Worm (Caenorhabditis elegans) whole organism, L1 larva: Measurements from ENCODE around the gene W07G4.2.
A peak's percentile ranks its signal among the peaks of the same experiment; 100 is the strongest.

ENCODE experiments used
- Y116A8C.19 ChIP-seq: sonication (generic microtip); optimal IDR thresholded peaks from 2 replicates; lab custom pipeline; 2016; ENCODE audit warnings: missing compliant biosample characterization, missing genetic modification characterization, borderline replicate concordance
- aha-1 ChIP-seq: fragments of 150-350 bp; optimal IDR thresholded peaks from 2 replicates; lab custom pipeline; 2014; ENCODE audit warnings: missing biosample characterization, missing genetic modification characterization
- ama-1 ChIP-seq: fragments of 150-350 bp; optimal IDR thresholded peaks from 2 replicates; lab custom pipeline; 2014
- blmp-1 ChIP-seq: fragments of 150-350 bp; optimal IDR thresholded peaks from 2 replicates; lab custom pipeline; 2014; ENCODE audit warnings: missing biosample characterization, missing genetic modification characterization
- ceh-82 ChIP-seq, 3 experiments: fragments of 150-350 bp in 1 of 3; sonication (generic microtip) in 2 of 3; optimal IDR thresholded peaks; 2 replicates each; lab custom pipeline; 2014 to 2017; ENCODE audit warnings: missing biosample characterization in 3 of 3, missing genetic modification characterization in 3 of 3
- ces-1 ChIP-seq: fragments of 150-350 bp; optimal IDR thresholded peaks from 2 replicates; lab custom pipeline; 2014; ENCODE audit warnings: missing biosample characterization, missing genetic modification reagents, missing genetic modification characterization
- dpl-1 ChIP-seq, 3 experiments: fragments of 150-350 bp in 2 of 3; sonication (generic microtip) in 1 of 3; optimal IDR thresholded peaks; 2 replicates each; lab custom pipeline; 2014 to 2017; ENCODE audit warnings: missing biosample characterization in 3 of 3, missing genetic modification characterization in 3 of 3, missing genetic modification reagents in 3 of 3
- efl-1 ChIP-seq, 4 experiments: fragments of 150-350 bp; optimal IDR thresholded peaks in 3 of 4; peaks in 1 of 4; 1 replicate in 1 of 4; 2 replicates in 3 of 4; lab custom pipeline; 2014; ENCODE audit warnings: missing biosample characterization in 2 of 4, missing genetic modification characterization in 2 of 4, missing genetic modification reagents in 2 of 4
- egl-13 ChIP-seq: sonication (generic microtip); optimal IDR thresholded peaks from 2 replicates; lab custom pipeline; 2016; ENCODE audit warnings: missing genotype, missing genetic modification reagents, missing genetic modification characterization, missing compliant biosample characterization
- elt-2 ChIP-seq: sonication (generic microtip); optimal IDR thresholded peaks from 2 replicates; lab custom pipeline; 2016; ENCODE audit warnings: missing genetic modification characterization, mild to moderate bottlenecking, inconsistent platforms, missing compliant biosample characterization, missing genetic modification reagents
- elt-3 ChIP-seq, 6 experiments: fragments of 150-350 bp in 1 of 6; sonication (generic microtip); optimal IDR thresholded peaks; 2 replicates each; lab custom pipeline; 2017 to 2018; ENCODE audit warnings: missing biosample characterization in 6 of 6, missing genetic modification characterization in 6 of 6, inconsistent platforms in 1 of 6
- fkh-4 ChIP-seq: sonication (generic microtip); optimal IDR thresholded peaks from 2 replicates; lab custom pipeline; 2016; ENCODE audit warnings: missing compliant biosample characterization, missing genetic modification characterization, borderline replicate concordance
- fkh-8 ChIP-seq: sonication (generic microtip); optimal IDR thresholded peaks from 2 replicates; lab custom pipeline; 2016; ENCODE audit warnings: mild to moderate bottlenecking, missing genetic modification characterization, missing compliant biosample characterization
- grh-1 ChIP-seq: fragments of 200-800 bp; sonication (Bioruptor generic); IDR thresholded peaks from 2 replicates; pipeline ENCODE4 v1.3.6; 2022; ENCODE audit warnings: missing genetic modification reagents, missing genetic modification characterization, missing compliant biosample characterization
- hlh-17 ChIP-seq: fragments of 200-800 bp; sonication (Bioruptor generic); optimal IDR thresholded peaks from 2 replicates; lab custom pipeline; 2018; ENCODE audit warnings: missing genetic modification characterization, mild to moderate bottlenecking, missing compliant biosample characterization, moderate library complexity, borderline replicate concordance
- hlh-4 ChIP-seq: sonication (generic microtip); optimal IDR thresholded peaks from 2 replicates; lab custom pipeline; 2016; ENCODE audit warnings: mild to moderate bottlenecking, missing genetic modification characterization, missing compliant biosample characterization
- isw-1 ChIP-seq: fragments of 200-800 bp; sonication (Bioruptor generic); IDR thresholded peaks from 2 replicates; pipeline ENCODE4 v1.3.6; 2022; ENCODE audit warnings: missing genetic modification characterization, missing compliant biosample characterization
- lin-13 ChIP-seq: fragments of 150-350 bp; optimal IDR thresholded peaks from 2 replicates; lab custom pipeline; 2014; ENCODE audit warnings: missing biosample characterization, missing genetic modification reagents, missing genetic modification characterization
- lin-14 ChIP-seq: fragments of 200-800 bp; sonication (Bioruptor generic); optimal IDR thresholded peaks from 2 replicates; lab custom pipeline; 2018; ENCODE audit warnings: mild to moderate bottlenecking, missing genetic modification characterization, moderate library complexity, missing compliant biosample characterization
- lin-35 ChIP-seq, 2 experiments: fragments of 150-350 bp; optimal IDR thresholded peaks; 2 replicates each; lab custom pipeline; 2014; ENCODE audit warnings: missing biosample characterization in 2 of 2, missing genetic modification characterization in 2 of 2, missing genetic modification reagents in 2 of 2
- lin-39 ChIP-seq: fragments of 150-350 bp; optimal IDR thresholded peaks from 2 replicates; lab custom pipeline; 2014; ENCODE audit warnings: missing biosample characterization, missing genetic modification reagents, missing genetic modification characterization
- lsy-2 ChIP-seq, 2 experiments: fragments of 150-350 bp; optimal IDR thresholded peaks; 2 replicates each; lab custom pipeline; 2014; ENCODE audit warnings: missing biosample characterization in 2 of 2, missing genetic modification characterization in 2 of 2
- mdl-1 ChIP-seq, 2 experiments: fragments of 150-350 bp; optimal IDR thresholded peaks; 2 replicates each; lab custom pipeline; 2014 to 2017; ENCODE audit warnings: missing biosample characterization in 2 of 2, missing genetic modification characterization in 2 of 2, inconsistent platforms in 1 of 2
- nhr-12 ChIP-seq: sonication (generic microtip); optimal IDR thresholded peaks from 2 replicates; lab custom pipeline; 2017; ENCODE audit warnings: missing biosample characterization, missing genetic modification characterization
- nhr-19 ChIP-seq: fragments of 200-800 bp; sonication (Bioruptor generic); conservative IDR thresholded peaks from 2 replicates; pipeline ENCODE4 v1.3.6; 2022; ENCODE audit warnings: missing genetic modification characterization, missing compliant biosample characterization
- nhr-20 ChIP-seq: sonication (generic microtip); optimal IDR thresholded peaks from 2 replicates; lab custom pipeline; 2016; ENCODE audit warnings: mild to moderate bottlenecking, missing genetic modification characterization, missing compliant biosample characterization
- nhr-71 ChIP-seq: sonication (generic microtip); optimal IDR thresholded peaks from 2 replicates; lab custom pipeline; 2016; ENCODE audit warnings: mild to moderate bottlenecking, missing genetic modification characterization, moderate library complexity, missing compliant biosample characterization
- nhr-77 ChIP-seq: fragments of 150-350 bp; optimal IDR thresholded peaks from 2 replicates; lab custom pipeline; 2014; ENCODE audit warnings: missing biosample characterization, missing genetic modification characterization
- nhr-85 ChIP-seq: sonication (generic microtip); peaks from one replicate; lab custom pipeline; 2016; ENCODE audit warnings: missing genetic modification characterization, inconsistent platforms, missing compliant biosample characterization
- nhr-90 ChIP-seq: sonication (generic microtip); optimal IDR thresholded peaks from 2 replicates; lab custom pipeline; 2016; ENCODE audit warnings: mild to moderate bottlenecking, missing genetic modification characterization, missing compliant biosample characterization; ENCODE audit not compliant: poor library complexity
- pax-3 ChIP-seq: fragments of 200-800 bp; sonication (Bioruptor generic); optimal IDR thresholded peaks from 2 replicates; lab custom pipeline; 2018; ENCODE audit warnings: mild to moderate bottlenecking, missing genetic modification characterization, moderate library complexity, missing compliant biosample characterization
- rnt-1 ChIP-seq: sonication (generic microtip); optimal IDR thresholded peaks from 2 replicates; lab custom pipeline; 2016; ENCODE audit warnings: mild to moderate bottlenecking, missing genetic modification characterization, moderate library complexity, missing compliant biosample characterization
- snu-23 ChIP-seq: sonication (generic microtip); optimal IDR thresholded peaks from 2 replicates; lab custom pipeline; 2016; ENCODE audit warnings: missing genetic modification characterization, missing compliant biosample characterization
- sup-37 ChIP-seq: fragments of 200-800 bp; sonication (Bioruptor generic); optimal IDR thresholded peaks from 2 replicates; lab custom pipeline; 2018; ENCODE audit warnings: mild to moderate bottlenecking, missing genetic modification characterization, missing compliant biosample characterization
- tbx-2 ChIP-seq: sonication (generic microtip); optimal IDR thresholded peaks from 2 replicates; lab custom pipeline; 2016; ENCODE audit warnings: missing genetic modification characterization, missing compliant biosample characterization
- unc-62 ChIP-seq: fragments of 150-350 bp; optimal IDR thresholded peaks from 2 replicates; lab custom pipeline; 2014; ENCODE audit warnings: missing biosample characterization, missing genetic modification reagents, missing genetic modification characterization
- unc-98 ChIP-seq: fragments of 200-800 bp; sonication (Bioruptor generic); IDR thresholded peaks from 2 replicates; pipeline ENCODE4 v1.3.6; 2022; ENCODE audit warnings: missing genetic modification characterization, missing compliant biosample characterization
- xbp-1 ChIP-seq: sonication (generic microtip); optimal IDR thresholded peaks from 2 replicates; lab custom pipeline; 2016; ENCODE audit warnings: missing genetic modification characterization, missing compliant biosample characterization
- zag-1 ChIP-seq: fragments of 150-350 bp; optimal IDR thresholded peaks from 2 replicates; lab custom pipeline; 2014; ENCODE audit warnings: missing biosample characterization, missing genetic modification characterization
- ztf-4 ChIP-seq: fragments of 150-350 bp; optimal IDR thresholded peaks from 2 replicates; lab custom pipeline; 2014; ENCODE audit warnings: missing biosample characterization, missing genetic modification characterization

The W07G4.2 gene

ce11 chrV:13085227-13085640, 48.9 kb upstream of the W07G4.2 start:
- TF ChIP-seq tbx-2 (tag; lab: Kevin White, UChicago): peak; percentile 35
- no peak for TF ChIP-seq nhr-77 (tag; lab: Kevin White, UChicago)
- TF ChIP-seq lin-35 (GFP tag; optimal IDR thresholded peaks at IDR 0.05; lab: Kevin White, UChicago): peak in 1 of 2 experiments; percentile 69
- peak; percentile 41 for TF ChIP-seq blmp-1 (tag; lab: Kevin White, UChicago)
- TF ChIP-seq efl-1 (optimal IDR thresholded peaks at IDR 0.05; lab: Kevin White, UChicago): no peak
- TF ChIP-seq efl-1 (GFP tag; optimal IDR thresholded peaks at IDR 0.05 in 1 of 2; lab: Kevin White, UChicago): no peak
- TF ChIP-seq fkh-4: no peak
- no peak for TF ChIP-seq lin-39
- TF ChIP-seq grh-1 (GFP tag; lab: Robert Waterston, UW): peak; percentile 29; the same call in 1 of the 2 replicates
- TF ChIP-seq snu-23 (GFP tag; lab: Kevin White, UChicago): peak; percentile 42
- no peak for TF ChIP-seq unc-62 (GFP tag; lab: Kevin White, UChicago)
- peak; percentile 87 for TF ChIP-seq nhr-85 (tag; lab: Kevin White, UChicago)
- TF ChIP-seq nhr-90: peak; percentile 24
- TF ChIP-seq unc-98: no peak
- no peak for TF ChIP-seq ama-1
- TF ChIP-seq rnt-1 (tag; lab: Kevin White, UChicago): no peak
- no peak for TF ChIP-seq xbp-1 (tag; lab: Kevin White, UChicago)
- TF ChIP-seq mdl-1 (tag; optimal IDR thresholded peaks at IDR 0.05; lab: Kevin White, UChicago): peak in 1 of 2 experiments; percentile 29
- no peak for TF ChIP-seq isw-1
- no peak for TF ChIP-seq zag-1 (tag; lab: Kevin White, UChicago)
- peak in 2 of 6 experiments; percentile 50 to 87 for TF ChIP-seq elt-3 (tag; optimal IDR thresholded peaks at IDR 0.05; lab: Kevin White, UChicago)
- TF ChIP-seq pax-3 (tag; lab: Kevin White, UChicago): no peak
- no peak for TF ChIP-seq ces-1 (GFP tag; lab: Kevin White, UChicago)
- TF ChIP-seq nhr-19 (GFP tag; lab: Robert Waterston, UW): peak; percentile 57
- no peak for TF ChIP-seq aha-1 (tag; lab: Kevin White, UChicago)
- no peak for TF ChIP-seq egl-13 (tag; lab: Kevin White, UChicago)
- peak; percentile 60 for TF ChIP-seq elt-2 (tag; lab: Kevin White, UChicago)
- TF ChIP-seq lin-14: peak; percentile 58
- TF ChIP-seq nhr-71: peak; percentile 25
- no peak for TF ChIP-seq ztf-4
- no peak for TF ChIP-seq Y116A8C.19
- no peak for TF ChIP-seq nhr-12 (tag; lab: Kevin White, UChicago)
- TF ChIP-seq hlh-17 (GFP tag; lab: Kevin White, UChicago): no peak
- TF ChIP-seq nhr-20: peak; percentile 60
- peak in 1 of 3 experiments; percentile 37 for TF ChIP-seq dpl-1 (GFP tag; optimal IDR thresholded peaks at IDR 0.05; lab: Kevin White, UChicago)

- TF ChIP-seq ceh-82 (tag; optimal IDR thresholded peaks at IDR 0.05; lab: Kevin White, UChicago): peak in 1 of 3 experiments; percentile 32
- TF ChIP-seq efl-1 (optimal IDR thresholded peaks at IDR 0.05; lab: Kevin White, UChicago): no peak
- TF ChIP-seq efl-1 (GFP tag; optimal IDR thresholded peaks at IDR 0.05 in 1 of 2; lab: Kevin White, UChicago): peak in 1 of 2 experiments; percentile 52
- no peak for TF ChIP-seq fkh-8 (tag; lab: Kevin White, UChicago)
- no peak for TF ChIP-seq sup-37 (GFP tag; lab: Kevin White, UChicago)
- peak; percentile 9 for TF ChIP-seq pax-3 (tag; lab: Kevin White, UChicago)
- TF ChIP-seq zag-1 (tag; lab: Kevin White, UChicago): no peak
- no peak for TF ChIP-seq lin-13 (GFP tag; lab: Kevin White, UChicago)
- TF ChIP-seq nhr-71: peak; percentile 12
- peak in 1 of 2 experiments; percentile 33 for TF ChIP-seq lsy-2 (tag; optimal IDR thresholded peaks at IDR 0.05; lab: Kevin White, UChicago)
- TF ChIP-seq hlh-4 (tag; lab: Kevin White, UChicago): no peak
- peak; percentile 8 for TF ChIP-seq rnt-1 (tag; lab: Kevin White, UChicago)
- TF ChIP-seq lin-14: peak; percentile 69
These were observed 47.6 kb upstream of the W07G4.2 start for ce11 chrV:13083751-13084672.
